Worm (Caenorhabditis elegans): Measurements from ENCODE around the gene F49E12.12.

- TF ChIP-seq him-1 (tag; optimal IDR thresholded peaks at IDR 0.05) (no peak), W03F9.2 (tag; optimal IDR thresholded peaks at IDR 0.05) (no peak)
These were observed 39.6 kb downstream of the F49E12.12 start for ce11 chrII:8420775-8421388.
